Fruit fly (Drosophila melanogaster) whole organism, prepupa: Measurements from ENCODE around the gene Past1.
A peak's percentile ranks its signal among the peaks of the same experiment; 100 is the strongest.

ENCODE experiments used
- CG16779 ChIP-seq: fragments of 200-800 bp; sonication (Bioruptor generic); optimal IDR thresholded peaks from 3 replicates; lab custom pipeline; 2017; ENCODE audit warnings: missing biosample characterization, mild to moderate bottlenecking, missing genetic modification characterization
- CG6808 ChIP-seq: fragments of 200-800 bp; sonication (Bioruptor generic); optimal IDR thresholded peaks from 3 replicates; lab custom pipeline; 2017; ENCODE audit warnings: missing biosample characterization, missing genetic modification characterization, mild to moderate bottlenecking, moderate library complexity, missing genetic modification reagents
- CG7368 ChIP-seq: fragments of 200-800 bp; sonication (Bioruptor generic); optimal IDR thresholded peaks from 3 replicates; lab custom pipeline; 2016; ENCODE audit warnings: missing biosample characterization, missing genetic modification characterization
- CG8632 ChIP-seq: fragments of 200-800 bp; sonication (Bioruptor generic); optimal IDR thresholded peaks from 3 replicates; lab custom pipeline; 2016; ENCODE audit warnings: missing biosample characterization, missing genetic modification characterization
- CG9139 ChIP-seq: fragments of 200-800 bp; sonication (Bioruptor generic); optimal IDR thresholded peaks from 3 replicates; lab custom pipeline; 2017; ENCODE audit warnings: missing biosample characterization, mild to moderate bottlenecking, missing genetic modification characterization
- Hr38 ChIP-seq: sonication (Bioruptor generic); optimal IDR thresholded peaks from 2 replicates; lab custom pipeline; 2016; ENCODE audit warnings: missing biosample characterization, missing genetic modification characterization
- Hr39 ChIP-seq: fragments of 200-800 bp; sonication (Bioruptor generic); optimal IDR thresholded peaks from 2 replicates; lab custom pipeline; 2016; ENCODE audit warnings: missing biosample characterization, missing genetic modification characterization
- OdsH ChIP-seq: fragments of 200-800 bp; sonication (Bioruptor generic); optimal IDR thresholded peaks from 3 replicates; lab custom pipeline; 2016; ENCODE audit warnings: missing biosample characterization, missing genetic modification characterization
- lz ChIP-seq: fragments of 200-800 bp; sonication (Bioruptor generic); optimal IDR thresholded peaks from 3 replicates; lab custom pipeline; 2016; ENCODE audit warnings: missing biosample characterization, missing genetic modification characterization
- pdm3 ChIP-seq: fragments of 200-800 bp; sonication (Bioruptor generic); optimal IDR thresholded peaks from 3 replicates; lab custom pipeline; 2016; ENCODE audit warnings: missing biosample characterization, missing genetic modification characterization

- TF ChIP-seq CG6808 (GFP tag; lab: Kevin White, UChicago) (no peak), OdsH (GFP tag; lab: Kevin White, UChicago) (no peak), lz (GFP tag; lab: Kevin White, UChicago) (no peak), Hr39 (GFP tag; lab: Kevin White, UChicago) (no peak), pdm3 (GFP tag; lab: Kevin White, UChicago) (no peak), CG16779 (tag; lab: Kevin White, UChicago) (no peak), CG9139 (GFP tag; lab: Kevin White, UChicago) (peak; percentile 20), CG7368 (GFP tag; lab: Kevin White, UChicago) (no peak), CG8632 (GFP tag; lab: Kevin White, UChicago) (no peak), Hr38 (GFP tag; lab: Kevin White, UChicago) (no peak)
Measured at dm6 chr3R:12647954-12648353, 49.2 kb upstream of the Past1 start, which contains the start of gene Dtg.
